Worm (Caenorhabditis elegans): ENCODE data around the gene miga-1.

ce11 chrV:12427826-12428225 is 27.2 kb upstream of the miga-1 start:
- TF ChIP-seq pha-4 (tag; optimal IDR thresholded peaks at IDR 0.05) (no peak), nhr-237 (tag; optimal IDR thresholded peaks at IDR 0.05) (no peak), mep-1 (tag; optimal IDR thresholded peaks at IDR 0.05) (no peak), ztf-11 (tag; optimal IDR thresholded peaks at IDR 0.05) (no peak), snpc-4 (tag; optimal IDR thresholded peaks at IDR 0.05) (no peak), elt-3 (tag; optimal IDR thresholded peaks at IDR 0.05) (no peak), flh-1 (GFP tag; optimal IDR thresholded peaks at IDR 0.05) (no peak), nhr-12 (tag; optimal IDR thresholded peaks at IDR 0.05) (no peak), unc-62 (GFP tag; optimal IDR thresholded peaks at IDR 0.05) (no peak), mab-5 (tag; optimal IDR thresholded peaks at IDR 0.05) (no peak), blmp-1 (tag; optimal IDR thresholded peaks at IDR 0.05) (no peak)

All from whole organism, mixed stage, embryonic.